Worm (Caenorhabditis elegans) whole organism, L4/young adult: ENCODE measurements around the gene ptr-15.

Experiments used
- W03F9.2 ChIP-seq: fragments of 150-350 bp; optimal IDR thresholded peaks from 2 replicates; lab custom pipeline; 2014; ENCODE audit warnings: missing biosample characterization, missing genetic modification characterization
- dao-5 ChIP-seq: sonication (generic microtip); optimal IDR thresholded peaks from 2 replicates; lab custom pipeline; 2016; ENCODE audit warnings: missing genotype, missing genetic modification characterization, moderate library complexity, missing compliant biosample characterization
- him-1 ChIP-seq: sonication (generic microtip); optimal IDR thresholded peaks from 2 replicates; lab custom pipeline; 2016; ENCODE audit warnings: missing genotype, missing genetic modification reagents, missing genetic modification characterization, missing compliant biosample characterization

Gene ptr-15

DNA sequence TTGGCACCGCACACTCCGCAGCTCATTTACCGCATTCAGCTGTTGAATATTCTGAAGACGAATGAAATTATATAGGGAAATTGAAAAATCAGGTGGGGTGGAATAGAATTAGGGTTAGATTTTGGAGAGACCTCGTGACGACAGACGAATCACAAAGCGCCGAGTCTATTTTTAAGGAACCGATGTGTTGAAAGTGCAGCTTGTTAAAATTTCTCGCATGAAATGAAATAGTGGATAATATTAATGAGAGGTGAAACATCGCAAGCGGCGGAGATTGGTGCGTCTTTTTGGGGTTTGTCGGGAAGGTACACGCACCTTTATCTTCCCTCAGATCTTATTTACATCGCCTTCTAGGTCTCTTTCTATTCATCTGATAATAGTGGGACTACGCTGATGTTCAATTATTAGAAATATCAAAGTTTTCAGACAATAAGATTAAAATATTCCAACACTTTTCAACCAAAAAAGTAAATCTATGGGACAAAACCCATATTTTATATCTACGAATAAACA is 19.9 kb upstream of the ptr-15 start, which contains the start of gene nhr-140:
nhr-140 (minus strand) TSS at position 51 of the 513 bp plus-strand sequence.
- TF ChIP-seq W03F9.2 (tag; lab: Kevin White, UChicago) (no peak), him-1 (no peak)

ce11 chrV:6987673-6988072 is 17.9 kb upstream of the ptr-15 start, which contains the start of gene nhr-139:
Gene nhr-139, minus strand, starts transcription at chrV:6987773.
- no peak for TF ChIP-seq W03F9.2 (tag; lab: Kevin White, UChicago)
- TF ChIP-seq him-1 = no peak
- TF ChIP-seq dao-5 = no peak

ce11 chrV:6985943-6986342 is 16.1 kb upstream of the ptr-15 start, which contains the start of gene nhr-163:
Gene nhr-163, minus strand, starts transcription at chrV:6986043.
- TF ChIP-seq W03F9.2 (tag; lab: Kevin White, UChicago) (no peak), him-1 (no peak), dao-5 (no peak)

DNA sequence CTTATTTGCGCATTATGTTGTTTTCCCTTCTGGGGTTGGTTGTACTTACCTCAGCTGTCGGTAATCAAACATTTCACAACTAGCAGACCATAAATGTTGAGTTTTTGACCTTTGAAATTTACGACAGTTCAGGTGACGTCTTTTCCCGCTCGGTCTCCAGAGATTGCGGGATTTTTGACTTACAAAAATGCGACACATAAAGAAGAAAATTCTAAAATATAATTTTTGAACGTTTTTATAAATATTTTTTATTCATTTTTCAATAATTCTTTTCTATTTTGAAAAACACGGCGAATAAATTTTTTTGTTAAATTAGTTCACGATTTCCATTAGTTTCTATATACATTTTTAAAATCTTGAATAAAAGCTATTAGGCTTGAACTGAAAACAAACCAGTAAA is 13.0 kb upstream of the ptr-15 start, which contains the start of gene nhr-161:
nhr-161 (minus strand) TSS at position 101 of the 400 bp plus-strand sequence.
- TF ChIP-seq W03F9.2 (tag; lab: Kevin White, UChicago) (no peak), him-1 (no peak), dao-5 (no peak)

- TF ChIP-seq him-1 (no peak), W03F9.2 (tag; lab: Kevin White, UChicago) (no peak), dao-5 (no peak)
These were observed 9.2 kb upstream of the ptr-15 start, which contains the start of gene sre-12 for ce11 chrV:6979019-6979418. Gene sre-12, minus strand, starts transcription at chrV:6979119.

- TF ChIP-seq him-1 = no peak
- no peak for TF ChIP-seq dao-5
- TF ChIP-seq W03F9.2 (tag; lab: Kevin White, UChicago) = no peak
These were observed 6.2 kb upstream of the ptr-15 start, which contains the start of gene srx-16 for ce11 chrV:6976047-6976446. Gene srx-16, plus strand, starts transcription at chrV:6976347.

- TF ChIP-seq him-1 = no peak
- TF ChIP-seq dao-5 = no peak
- no peak for TF ChIP-seq W03F9.2 (tag; lab: Kevin White, UChicago)
These were observed 1.8 kb upstream of the ptr-15 start, which contains the start of gene srx-59 for ce11 chrV:6971567-6971966. Gene srx-59, plus strand, starts transcription at chrV:6971867.

DNA sequence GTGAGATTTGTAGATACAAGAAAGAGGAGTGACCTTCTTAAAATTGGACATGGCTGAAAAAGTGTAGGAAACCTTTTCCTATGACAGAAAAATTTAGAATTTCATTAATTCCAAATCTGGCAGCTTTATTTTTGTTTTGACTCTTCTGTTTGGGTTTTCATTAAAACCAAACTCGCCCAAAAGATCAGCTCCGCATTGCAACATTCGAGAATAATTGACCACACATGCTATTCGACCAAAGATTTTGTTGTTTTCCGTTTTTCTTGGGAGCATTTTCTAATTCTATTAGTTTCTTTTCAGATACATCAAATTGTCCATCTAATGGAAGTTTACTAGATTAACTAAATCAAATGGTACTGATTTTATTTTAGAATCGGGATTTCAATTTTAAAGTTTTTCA is 13.6 kb downstream of the ptr-15 start, which contains the start of gene mec-1:
mec-1 (plus strand) TSS at position 301 of the 400 bp plus-strand sequence.
- no peak for TF ChIP-seq W03F9.2 (tag; lab: Kevin White, UChicago)
- no peak for TF ChIP-seq him-1
- TF ChIP-seq dao-5 = no peak

DNA sequence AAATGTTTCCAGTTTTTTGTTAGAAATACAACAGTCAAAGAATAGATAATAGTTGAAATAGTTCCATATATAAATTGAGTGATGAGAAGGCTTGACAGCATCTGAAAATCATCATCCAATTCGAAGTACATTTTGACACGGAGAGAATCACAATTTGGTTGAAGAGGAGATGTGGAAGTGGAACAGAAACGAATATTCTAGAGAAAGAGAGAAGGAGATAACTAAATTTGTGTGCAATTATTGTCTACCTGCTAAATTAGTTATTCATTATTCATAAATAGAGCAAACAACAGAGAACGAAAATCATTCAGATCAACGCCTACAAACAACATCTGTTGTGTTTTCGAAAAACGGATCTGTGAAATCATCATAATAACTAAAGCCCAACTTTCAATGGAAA is 16.0 kb downstream of the ptr-15 start, which contains the start of gene srg-31:
srg-31 (minus strand) TSS at position 101 of the 400 bp plus-strand sequence.
- TF ChIP-seq him-1 (no peak), W03F9.2 (tag; lab: Kevin White, UChicago) (no peak), dao-5 (no peak)

DNA sequence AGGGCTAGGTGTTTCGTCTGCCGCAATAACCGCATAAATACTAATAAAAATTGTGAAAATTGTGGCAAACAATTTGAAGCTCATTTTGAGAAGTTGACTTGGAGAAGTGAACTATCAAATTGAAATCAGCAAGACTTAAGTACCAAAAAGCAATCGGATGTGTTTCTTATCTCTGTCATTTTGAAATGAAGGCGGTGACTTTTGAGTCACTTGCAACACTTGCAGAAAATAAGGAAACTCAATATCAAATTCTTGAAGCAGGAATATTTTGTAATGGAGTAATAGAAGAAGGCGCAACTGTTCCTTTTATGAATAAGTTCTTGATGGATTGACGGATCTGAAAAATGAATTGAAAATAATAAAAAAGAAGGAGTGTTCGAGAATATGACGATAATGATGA is 18.5 kb downstream of the ptr-15 start, which contains the start of gene T07H8.11:
T07H8.11 (minus strand) TSS at position 101 of the 400 bp plus-strand sequence.
- no peak for TF ChIP-seq him-1
- TF ChIP-seq W03F9.2 (tag; lab: Kevin White, UChicago) = no peak
- no peak for TF ChIP-seq dao-5

ce11 chrV:6949770-6950169 is 20.0 kb downstream of the ptr-15 start, which contains the start of gene Y57E12B.11:
Gene Y57E12B.11, minus strand, starts transcription at chrV:6949870.
- TF ChIP-seq him-1 (no peak), W03F9.2 (tag; lab: Kevin White, UChicago) (no peak), dao-5 (no peak)

DNA sequence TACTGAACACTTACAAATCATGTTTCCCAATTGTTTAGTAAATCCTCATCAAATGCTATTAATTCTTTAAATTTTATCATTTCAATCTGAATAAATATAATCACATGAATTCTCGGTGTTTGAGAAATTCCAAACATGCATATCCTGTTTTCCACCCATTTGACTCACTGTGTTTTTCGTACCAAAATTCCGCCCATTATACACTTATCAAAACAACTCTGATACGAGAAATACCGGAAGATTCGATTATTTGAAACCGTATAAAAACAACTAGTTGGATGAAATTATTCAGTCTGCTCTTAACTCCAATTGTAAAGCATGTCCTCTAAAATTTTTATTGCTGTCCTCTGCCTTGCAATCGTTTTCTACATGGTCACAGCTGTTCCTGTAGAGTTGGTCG is 21.6 kb downstream of the ptr-15 start, which contains the start of gene Y57E12B.1:
Y57E12B.1 (plus strand) TSS at position 301 of the 400 bp plus-strand sequence.
- TF ChIP-seq him-1 (no peak), W03F9.2 (tag; lab: Kevin White, UChicago) (no peak), dao-5 (no peak)

DNA sequence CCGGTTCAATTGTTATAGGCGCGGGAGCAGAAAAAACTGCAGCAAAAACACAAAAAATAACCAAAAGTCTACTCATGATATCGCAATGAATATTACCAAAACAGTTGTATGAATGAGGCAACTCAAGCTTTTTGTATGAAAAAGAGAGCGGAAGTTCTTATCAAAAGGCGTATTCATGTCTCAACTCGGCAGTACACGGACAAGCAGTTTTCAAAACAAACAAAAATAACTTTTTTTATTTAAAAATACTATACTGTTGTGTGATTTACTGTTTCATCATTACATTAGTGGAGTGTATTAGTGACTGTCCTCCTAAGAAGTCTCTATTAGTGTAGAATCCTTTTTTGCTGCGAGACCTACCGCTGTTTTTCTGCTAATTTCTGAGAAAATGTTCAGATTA is 22.4 kb downstream of the ptr-15 start, which contains the start of gene Y57E12B.4:
Y57E12B.4 (minus strand) TSS at position 101 of the 400 bp plus-strand sequence.
- TF ChIP-seq dao-5 (no peak), him-1 (no peak), W03F9.2 (tag; lab: Kevin White, UChicago) (no peak)

DNA sequence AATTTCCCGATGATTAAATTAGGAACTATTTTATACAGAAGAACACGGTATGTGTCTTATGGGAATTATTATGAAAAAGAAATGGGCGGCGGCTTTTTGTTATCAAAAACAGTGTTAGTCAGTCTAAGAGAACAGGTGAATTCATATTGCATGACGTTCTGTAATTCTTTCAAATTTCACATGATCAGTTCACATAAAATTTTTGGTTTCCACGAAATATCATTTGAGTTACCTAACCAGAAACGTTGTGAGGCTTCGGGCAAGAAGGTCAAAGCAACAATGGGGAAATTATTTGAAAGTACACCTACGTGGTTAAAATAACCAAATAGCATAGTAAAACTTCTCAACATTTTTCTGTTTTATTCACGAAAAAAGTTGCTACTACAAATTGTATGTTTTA is 33.9 kb downstream of the ptr-15 start, which contains the start of gene Y57E12B.10:
Y57E12B.10 (minus strand) TSS at position 101 of the 400 bp plus-strand sequence.
- TF ChIP-seq W03F9.2 (tag; lab: Kevin White, UChicago) = no peak
- no peak for TF ChIP-seq dao-5
- TF ChIP-seq him-1 = no peak

DNA sequence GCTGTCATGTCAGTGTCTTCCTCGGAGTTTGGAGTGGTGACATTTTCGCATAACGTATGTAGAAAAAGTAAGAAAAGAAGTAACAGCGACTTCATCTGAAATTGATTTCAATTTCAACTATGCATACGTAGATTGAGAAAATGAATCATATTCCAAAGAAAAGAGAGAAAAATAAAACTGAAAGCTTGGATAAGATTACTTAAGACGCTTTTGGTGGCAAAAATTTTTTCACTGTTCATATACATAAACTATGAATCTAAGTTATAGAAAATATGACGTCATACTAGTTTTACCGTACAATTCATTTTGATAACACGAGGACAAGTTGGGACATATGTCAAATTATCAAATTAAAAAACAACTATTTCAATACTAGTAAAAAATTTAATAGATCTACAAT is 35.6 kb downstream of the ptr-15 start, which contains the start of gene lipl-6:
lipl-6 (minus strand) TSS at position 101 of the 400 bp plus-strand sequence.
- TF ChIP-seq dao-5 (no peak), him-1 (no peak), W03F9.2 (tag; lab: Kevin White, UChicago) (no peak)
